Fruit fly (Drosophila melanogaster): ENCODE measurements around the gene CG1288.

CG1288 gene

DNA sequence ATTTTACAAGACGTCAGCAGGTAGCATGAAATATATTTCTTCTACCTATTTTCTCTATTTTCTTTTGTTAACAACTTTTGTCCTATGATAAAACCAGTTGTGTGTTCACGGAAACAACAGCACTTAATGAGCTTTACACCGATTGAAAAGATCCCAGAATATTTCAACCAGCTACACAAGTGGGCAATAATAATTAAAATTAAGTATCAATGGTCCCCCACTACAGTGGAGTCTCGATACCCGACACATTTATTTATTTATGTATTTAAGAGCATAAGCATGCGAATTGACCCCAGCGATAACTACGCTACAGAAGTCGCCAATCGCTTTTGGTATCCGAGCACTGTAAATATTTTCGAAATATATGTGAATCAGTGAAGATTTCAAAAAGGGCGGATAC, 19.5 kb downstream of the CG1288 start:
- TF ChIP-seq svp (GFP tag), result peak; percentile 67
- TF ChIP-seq CG6163 (GFP tag; IDR thresholded peaks at IDR 0.05), result no peak
- peak; percentile 6 for TF ChIP-seq topi (GFP tag; optimal IDR thresholded peaks at IDR 0.05)

DNA sequence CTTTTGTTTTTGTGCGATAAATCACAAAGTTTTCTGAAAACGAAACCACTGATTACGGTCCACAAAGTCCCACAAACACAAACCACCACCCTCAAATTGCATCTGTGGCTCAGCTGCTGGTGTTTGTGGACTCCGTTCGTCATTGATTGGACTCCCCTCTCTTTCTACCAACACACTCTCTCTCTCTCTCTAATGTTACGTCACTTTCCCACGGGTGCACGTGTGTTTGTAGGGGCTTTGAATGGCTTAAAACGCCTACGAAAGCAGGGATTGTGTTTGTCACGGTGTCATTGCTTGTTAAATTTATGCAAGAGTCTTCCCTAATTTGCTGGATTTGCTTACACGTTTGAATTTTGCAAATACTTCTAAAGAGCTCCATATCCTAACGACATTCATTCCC, 20.2 kb downstream of the CG1288 start:
- TF ChIP-seq ss (GFP tag; optimal IDR thresholded peaks at IDR 0.05) (no peak), vri (GFP tag; optimal IDR thresholded peaks at IDR 0.05) (peak; percentile 88), pdm3 (GFP tag; optimal IDR thresholded peaks at IDR 0.05) (no peak), net (GFP tag; optimal IDR thresholded peaks at IDR 0.05) (no peak), fd59A (GFP tag; optimal IDR thresholded peaks at IDR 0.05) (no peak)

DNA sequence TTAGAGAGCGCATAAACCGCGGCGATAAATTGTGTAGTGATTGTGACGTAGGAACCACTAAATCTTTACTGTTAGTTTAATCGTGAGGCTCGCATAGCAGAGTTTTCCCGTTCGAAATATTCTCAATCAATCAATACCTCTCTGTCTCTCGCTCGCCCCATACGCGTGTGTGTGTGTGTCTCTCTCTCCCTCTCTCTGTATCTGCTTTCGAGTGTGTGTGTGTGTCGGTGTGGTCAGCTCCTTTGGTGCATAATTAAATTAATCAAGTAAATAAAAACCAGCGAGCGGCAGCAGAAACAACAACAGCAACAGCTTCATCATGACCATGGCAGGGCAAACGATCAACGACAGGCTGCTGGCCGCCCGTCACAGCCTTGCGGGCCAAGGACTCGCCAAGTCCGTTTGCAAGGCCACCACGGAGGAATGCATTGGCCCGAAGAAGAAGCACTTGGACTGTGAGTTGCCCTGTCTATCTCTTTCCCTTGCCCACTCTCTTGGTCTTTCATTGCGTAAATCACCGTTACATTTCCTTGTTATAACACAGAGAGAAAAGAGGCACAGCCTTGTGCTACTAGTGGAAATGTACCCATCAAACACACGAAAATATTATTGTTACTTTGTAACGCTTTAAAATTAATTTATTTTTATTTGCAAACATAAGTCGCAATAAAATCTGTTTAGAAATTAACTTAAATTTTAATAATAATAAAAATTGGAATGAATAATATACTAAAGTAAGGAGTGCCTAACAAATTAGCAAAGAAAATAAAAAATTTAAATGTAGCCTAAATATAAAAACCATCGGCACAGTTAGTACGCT, 20.9 kb downstream of the CG1288 start:
- no peak for TF ChIP-seq CG1621 (tag; optimal IDR thresholded peaks at IDR 0.05)
- TF ChIP-seq fkh (GFP tag; optimal IDR thresholded peaks at IDR 0.05), result no peak
- peak; percentile 46 for TF ChIP-seq acj6 (GFP tag; optimal IDR thresholded peaks at IDR 0.05)
- no peak for TF ChIP-seq Hr38 (GFP tag; optimal IDR thresholded peaks at IDR 0.05)
- no peak for TF ChIP-seq Met (GFP tag; optimal IDR thresholded peaks at IDR 0.05)
- no peak for TF ChIP-seq dsx (GFP tag; optimal IDR thresholded peaks at IDR 0.05; ENCODE audit: poor library complexity, severe bottlenecking)
- no peak for TF ChIP-seq CG11902 (GFP tag; optimal IDR thresholded peaks at IDR 0.05)
- no peak for TF ChIP-seq fd85E (GFP tag; optimal IDR thresholded peaks at IDR 0.05)
- TF ChIP-seq Sox102F (GFP tag; optimal IDR thresholded peaks at IDR 0.05), result peak; percentile 17
- no peak for TF ChIP-seq CG6854 (GFP tag; optimal IDR thresholded peaks at IDR 0.05)
- TF ChIP-seq vri (GFP tag; optimal IDR thresholded peaks at IDR 0.05), result no peak
- TF ChIP-seq OdsH (GFP tag; optimal IDR thresholded peaks at IDR 0.05), result no peak
- no peak for TF ChIP-seq CG31627 (GFP tag; optimal IDR thresholded peaks at IDR 0.05)
- TF ChIP-seq eg (GFP tag; IDR thresholded peaks at IDR 0.05), result no peak
- TF ChIP-seq spab (GFP tag; optimal IDR thresholded peaks at IDR 0.05), result peak; percentile 5
- no peak for TF ChIP-seq CG34406 (GFP tag; optimal IDR thresholded peaks at IDR 0.05)
- peak; percentile 45 for TF ChIP-seq pdm3 (GFP tag; optimal IDR thresholded peaks at IDR 0.05)
- peak; percentile 9 for TF ChIP-seq Sox14 (GFP tag; optimal IDR thresholded peaks at IDR 0.05)
- TF ChIP-seq Hr39 (GFP tag; optimal IDR thresholded peaks at IDR 0.05), result no peak
- no peak for TF ChIP-seq CG32006 (GFP tag; optimal IDR thresholded peaks at IDR 0.05)
- no peak for TF ChIP-seq Eip93F (GFP tag; optimal IDR thresholded peaks at IDR 0.05)
- peak; percentile 10 for TF ChIP-seq cyc (GFP tag; optimal IDR thresholded peaks at IDR 0.05)
- TF ChIP-seq salr (GFP tag; optimal IDR thresholded peaks at IDR 0.05), result peak in 1 of 2 experiments; percentile 17
- TF ChIP-seq CG6276 (GFP tag; optimal IDR thresholded peaks at IDR 0.05), result peak; percentile 36
- TF ChIP-seq CG8632 (GFP tag; optimal IDR thresholded peaks at IDR 0.05), result peak; percentile 15
- peak; percentile 33 for TF ChIP-seq CG10669 (GFP tag; optimal IDR thresholded peaks at IDR 0.05)
- TF ChIP-seq net (GFP tag; optimal IDR thresholded peaks at IDR 0.05), result peak; percentile 53
- peak; percentile 3 for TF ChIP-seq Lpt (GFP tag; optimal IDR thresholded peaks at IDR 0.05)
- TF ChIP-seq topi (GFP tag; optimal IDR thresholded peaks at IDR 0.05), result peak; percentile 28
- no peak for TF ChIP-seq Smox (GFP tag; optimal IDR thresholded peaks at IDR 0.05)
- no peak for TF ChIP-seq CG3919 (GFP tag; optimal IDR thresholded peaks at IDR 0.05)
- TF ChIP-seq CG6163 (GFP tag; IDR thresholded peaks at IDR 0.05), result no peak
- TF ChIP-seq CG3032 (tag; optimal IDR thresholded peaks at IDR 0.05), result peak; percentile 25
- peak; percentile 2 for TF ChIP-seq CG9139 (GFP tag; optimal IDR thresholded peaks at IDR 0.05)
- peak; percentile 40 for TF ChIP-seq lz (GFP tag; optimal IDR thresholded peaks at IDR 0.05)
- TF ChIP-seq Eip78C (GFP tag), result peak; percentile 77
- peak; percentile 75 for TF ChIP-seq svp (GFP tag)
- no peak for TF ChIP-seq fd59A (GFP tag; optimal IDR thresholded peaks at IDR 0.05)
- TF ChIP-seq Ets21C (GFP tag; optimal IDR thresholded peaks at IDR 0.05), result peak; percentile 0
- TF ChIP-seq CG16779 (tag; optimal IDR thresholded peaks at IDR 0.05), result no peak
- TF ChIP-seq CG7368 (GFP tag; optimal IDR thresholded peaks at IDR 0.05), result peak; percentile 40
- TF ChIP-seq CG6792 (GFP tag; optimal IDR thresholded peaks at IDR 0.05), result peak; percentile 27
- peak; percentile 23 for TF ChIP-seq CG4318 (GFP tag; optimal IDR thresholded peaks at IDR 0.05)
- TF ChIP-seq CG11762 (GFP tag; optimal IDR thresholded peaks at IDR 0.05; ENCODE audit: insufficient read depth), result no peak
- no peak for TF ChIP-seq CG11294 (GFP tag; IDR thresholded peaks at IDR 0.05)
